Worm (Caenorhabditis elegans) whole organism, mixed stage, embryonic: ENCODE measurements around the gene T16G1.18.

Experiments
- lin-32 ChIP-seq: fragments of 200-800 bp; sonication (Bioruptor generic); optimal IDR thresholded peaks from 2 replicates; lab custom pipeline; 2018; ENCODE audit warnings: mild to moderate bottlenecking, missing genetic modification characterization, missing compliant biosample characterization
- mab-5 ChIP-seq: fragments of 150-350 bp; optimal IDR thresholded peaks from 2 replicates; lab custom pipeline; 2014; ENCODE audit warnings: missing biosample characterization, missing genetic modification characterization
- nhr-12 ChIP-seq: fragments of 150-350 bp; optimal IDR thresholded peaks from 2 replicates; lab custom pipeline; 2014; ENCODE audit warnings: missing biosample characterization, missing genetic modification characterization
- nhr-237 ChIP-seq: fragments of 150-350 bp; optimal IDR thresholded peaks from 2 replicates; lab custom pipeline; 2014; ENCODE audit warnings: missing biosample characterization, missing genetic modification characterization
- nhr-28 ChIP-seq: fragments of 150-350 bp; optimal IDR thresholded peaks from 2 replicates; lab custom pipeline; 2014; ENCODE audit warnings: missing biosample characterization, missing genetic modification characterization
- nhr-76 ChIP-seq: sonication (generic microtip); optimal IDR thresholded peaks from 2 replicates; lab custom pipeline; 2017; ENCODE audit warnings: missing biosample characterization, missing genetic modification characterization
- snpc-4 ChIP-seq: fragments of 150-350 bp; optimal IDR thresholded peaks from 2 replicates; lab custom pipeline; 2014; ENCODE audit warnings: missing biosample characterization, missing genetic modification characterization

DNA sequence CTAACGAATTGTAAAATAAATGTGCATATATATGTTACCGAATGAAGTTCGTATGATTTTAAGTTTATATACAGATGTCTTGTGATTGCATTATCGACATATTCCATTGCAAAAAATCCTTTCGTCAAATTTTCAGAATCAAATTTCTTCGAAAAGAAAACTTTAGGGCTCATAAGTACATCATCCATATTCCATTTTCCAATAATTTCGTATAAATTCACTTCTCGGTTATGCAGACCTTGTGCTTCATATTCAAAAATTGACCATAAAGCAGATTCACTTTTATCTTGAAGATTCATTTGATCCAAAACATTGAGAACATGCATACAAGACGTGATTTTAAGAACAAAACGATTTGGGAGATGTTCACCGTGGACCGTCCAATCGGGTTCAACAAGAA is 7.7 kb upstream of the T16G1.18 start:
- TF ChIP-seq nhr-237 (tag; lab: Kevin White, UChicago) (no peak), lin-32 (no peak), nhr-12 (no peak), snpc-4 (no peak), mab-5 (tag; lab: Kevin White, UChicago) (no peak), nhr-76 (tag; lab: Kevin White, UChicago) (no peak), nhr-28 (tag; lab: Kevin White, UChicago) (no peak)
